Worm (Caenorhabditis elegans): ENCODE results near the gene H03G16.6.

DNA sequence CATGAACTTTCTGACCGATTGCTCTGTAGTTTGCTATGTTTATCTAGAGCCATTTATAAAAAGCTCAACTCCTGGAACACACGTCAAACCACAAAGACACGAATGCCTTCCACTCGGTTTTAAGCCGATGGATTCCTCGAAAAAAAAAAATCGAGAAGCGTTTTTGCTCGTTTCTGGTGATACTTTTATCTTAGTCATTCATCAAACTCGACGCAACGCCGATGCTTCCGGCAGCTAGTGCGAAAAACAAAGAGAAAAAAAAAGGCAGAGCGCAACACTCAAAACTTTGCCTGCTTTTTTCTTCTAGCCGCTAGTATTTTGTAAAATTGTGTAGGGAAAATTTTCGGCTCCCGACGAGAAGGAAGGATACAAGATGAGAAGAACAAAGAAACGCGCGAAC is 24.9 kb upstream of the H03G16.6 start:
- no peak for TF ChIP-seq jun-1 (tag; optimal IDR thresholded peaks at IDR 0.05)
- TF ChIP-seq zag-1 (tag; optimal IDR thresholded peaks at IDR 0.05): no peak
- no peak for TF ChIP-seq elt-3 (tag; optimal IDR thresholded peaks at IDR 0.05)
- no peak for TF ChIP-seq ztf-4 (tag; optimal IDR thresholded peaks at IDR 0.05)
- TF ChIP-seq snpc-4 (tag; optimal IDR thresholded peaks at IDR 0.05): no peak
- TF ChIP-seq nhr-77 (tag; optimal IDR thresholded peaks at IDR 0.05): no peak
- TF ChIP-seq nhr-12 (tag; optimal IDR thresholded peaks at IDR 0.05): no peak

Data from whole organism, L1 larva.